Fruit fly (Drosophila melanogaster): ENCODE measurements around the gene CG10761.

dm6 chrX:8140707-8141106 is 21.9 kb downstream of the CG10761 start:
- no peak for TF ChIP-seq CG8478 (optimal IDR thresholded peaks at IDR 0.05)
- no peak for TF ChIP-seq CTCF (optimal IDR thresholded peaks at IDR 0.05)
